Worm (Caenorhabditis elegans) whole organism, midembryonic: ENCODE results near the gene sup-36.

Source experiments
- T22C8.4 ChIP-seq: fragments of 200-800 bp; sonication (Bioruptor generic); IDR thresholded peaks from 2 replicates; pipeline ENCODE4 v1.3.6; 2022; ENCODE audit warnings: missing genetic modification characterization, missing compliant biosample characterization
- cog-1 ChIP-seq: sonication (generic microtip); optimal IDR thresholded peaks from 2 replicates; lab custom pipeline; 2016; ENCODE audit warnings: missing genetic modification characterization, missing compliant biosample characterization
- flt-1 ChIP-seq: fragments of 200-800 bp; sonication (Bioruptor generic); IDR thresholded peaks from 2 replicates; pipeline ENCODE4 v1.3.6; 2022; ENCODE audit warnings: missing genetic modification characterization, missing compliant biosample characterization
- klf-2 ChIP-seq: fragments of 200-800 bp; sonication (Bioruptor generic); conservative IDR thresholded peaks from 2 replicates; pipeline ENCODE4 v1.3.6; 2022; ENCODE audit warnings: missing genetic modification reagents, missing genetic modification characterization, missing compliant biosample characterization
- ref-1 ChIP-seq: fragments of 200-800 bp; sonication (Bioruptor generic); conservative IDR thresholded peaks from 2 replicates; pipeline ENCODE4 v1.3.6; 2022; ENCODE audit warnings: missing genetic modification reagents, missing genetic modification characterization, missing compliant biosample characterization
- ztf-29 ChIP-seq: fragments of 200-800 bp; sonication (Bioruptor generic); IDR thresholded peaks from 2 replicates; pipeline ENCODE4 v1.3.6; 2022; ENCODE audit warnings: missing genetic modification reagents, missing genetic modification characterization, missing compliant biosample characterization

DNA sequence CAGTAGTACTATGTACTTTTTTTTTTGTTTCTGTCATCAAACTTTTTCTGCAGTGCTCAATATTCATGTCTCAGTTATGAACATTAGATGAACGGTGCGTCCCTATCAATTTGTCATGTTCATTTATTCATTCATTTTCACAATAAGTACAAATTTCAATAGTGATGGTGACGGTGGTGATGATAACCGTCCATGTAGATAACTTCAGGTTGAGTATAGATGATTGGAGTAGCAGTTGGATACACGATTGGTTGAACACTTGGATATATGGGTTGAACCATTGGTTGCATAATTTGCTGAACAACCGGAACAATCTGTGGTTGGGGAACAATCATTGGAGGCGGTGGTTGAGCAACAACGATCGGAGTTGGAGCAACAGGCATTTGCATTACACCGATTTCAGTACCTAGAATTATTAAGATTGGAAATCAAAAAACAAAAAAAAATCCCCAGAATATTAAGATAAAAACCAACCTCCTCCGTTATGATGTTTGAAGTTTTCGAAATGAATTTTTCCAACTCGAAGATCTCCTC is 13.3 kb upstream of the sup-36 start:
- TF ChIP-seq T22C8.4 (GFP tag; lab: Robert Waterston, UW) (no peak), cog-1 (tag; lab: Kevin White, UChicago) (no peak), flt-1 (GFP tag; lab: Robert Waterston, UW) (no peak), ztf-29 (GFP tag; lab: Robert Waterston, UW) (no peak), ref-1 (GFP tag; lab: Robert Waterston, UW) (no peak), klf-2 (GFP tag; lab: Robert Waterston, UW) (no peak)
